Fruit fly (Drosophila melanogaster) whole organism, prepupa: ENCODE data around the gene Cftr.

Experiments
- CG10631 ChIP-seq: fragments of 200-800 bp; sonication (Bioruptor generic); optimal IDR thresholded peaks from 2 replicates; lab custom pipeline; 2016; ENCODE audit warnings: missing biosample characterization, missing genetic modification characterization
- CG11294 ChIP-seq: fragments of 200-800 bp; sonication (Bioruptor generic); IDR thresholded peaks from 2 replicates; pipeline ENCODE4 v1.3.6; 2022; ENCODE audit warnings: missing biosample characterization, missing genetic modification characterization
- CG11762 ChIP-seq: fragments of 200-800 bp; sonication (Bioruptor generic); optimal IDR thresholded peaks from 3 replicates; lab custom pipeline; 2016; ENCODE audit warnings: missing biosample characterization, missing genetic modification characterization; ENCODE audit not compliant: insufficient read depth
- CG11902 ChIP-seq: fragments of 200-800 bp; sonication (Bioruptor generic); optimal IDR thresholded peaks from 3 replicates; lab custom pipeline; 2016; ENCODE audit warnings: missing biosample characterization, missing genetic modification characterization
- CG16779 ChIP-seq: fragments of 200-800 bp; sonication (Bioruptor generic); optimal IDR thresholded peaks from 3 replicates; lab custom pipeline; 2017; ENCODE audit warnings: missing biosample characterization, mild to moderate bottlenecking, missing genetic modification characterization
- CG31627 ChIP-seq: fragments of 200-800 bp; sonication (Bioruptor generic); optimal IDR thresholded peaks from 3 replicates; lab custom pipeline; 2016; ENCODE audit warnings: missing biosample characterization, missing genetic modification characterization
- CG32006 ChIP-seq: fragments of 200-800 bp; sonication (Bioruptor generic); optimal IDR thresholded peaks from 3 replicates; lab custom pipeline; 2017; ENCODE audit warnings: missing biosample characterization, mild to moderate bottlenecking, missing genetic modification characterization
- CG34406 ChIP-seq: fragments of 200-800 bp; sonication (Bioruptor generic); optimal IDR thresholded peaks from 3 replicates; lab custom pipeline; 2016; ENCODE audit warnings: missing biosample characterization, missing genetic modification characterization
- CG3919 ChIP-seq: fragments of 200-800 bp; sonication (Bioruptor generic); optimal IDR thresholded peaks from 3 replicates; lab custom pipeline; 2016; ENCODE audit warnings: missing biosample characterization, missing genetic modification characterization
- CG4318 ChIP-seq: fragments of 200-800 bp; sonication (Bioruptor generic); optimal IDR thresholded peaks from 3 replicates; lab custom pipeline; 2017; ENCODE audit warnings: missing biosample characterization, mild to moderate bottlenecking, missing genetic modification characterization
- CG6163 ChIP-seq: fragments of 200-800 bp; sonication (Bioruptor generic); IDR thresholded peaks from 3 replicates; pipeline ENCODE4 v1.3.6; 2022; ENCODE audit warnings: missing biosample characterization, missing genetic modification characterization
- CG6276 ChIP-seq: fragments of 200-800 bp; sonication (Bioruptor generic); optimal IDR thresholded peaks from 2 replicates; lab custom pipeline; 2017; ENCODE audit warnings: missing biosample characterization, mild to moderate bottlenecking, missing genetic modification characterization
- CG6792 ChIP-seq: fragments of 200-800 bp; sonication (Bioruptor generic); optimal IDR thresholded peaks from 3 replicates; lab custom pipeline; 2016; ENCODE audit warnings: missing biosample characterization, missing genetic modification characterization
- CG7368 ChIP-seq: fragments of 200-800 bp; sonication (Bioruptor generic); optimal IDR thresholded peaks from 3 replicates; lab custom pipeline; 2016; ENCODE audit warnings: missing biosample characterization, missing genetic modification characterization
- CG8119 ChIP-seq: fragments of 200-800 bp; sonication (Bioruptor generic); IDR thresholded peaks from 3 replicates; pipeline ENCODE4 v1.3.6; 2022; ENCODE audit warnings: missing biosample characterization, missing genetic modification characterization
- CG8319 ChIP-seq: fragments of 200-800 bp; sonication (Bioruptor generic); optimal IDR thresholded peaks from 3 replicates; lab custom pipeline; 2016; ENCODE audit warnings: missing biosample characterization, missing genetic modification characterization
- CG8632 ChIP-seq: fragments of 200-800 bp; sonication (Bioruptor generic); optimal IDR thresholded peaks from 3 replicates; lab custom pipeline; 2016; ENCODE audit warnings: missing biosample characterization, missing genetic modification characterization
- CG9139 ChIP-seq: fragments of 200-800 bp; sonication (Bioruptor generic); optimal IDR thresholded peaks from 3 replicates; lab custom pipeline; 2017; ENCODE audit warnings: missing biosample characterization, mild to moderate bottlenecking, missing genetic modification characterization
- Ets21C ChIP-seq: fragments of 200-800 bp; sonication (Bioruptor generic); optimal IDR thresholded peaks from 3 replicates; lab custom pipeline; 2016; ENCODE audit warnings: missing biosample characterization, missing genetic modification characterization
- Ets96B ChIP-seq: fragments of 200-800 bp; optimal IDR thresholded peaks from 2 replicates; lab custom pipeline; 2019; ENCODE audit warnings: missing biosample characterization, mild to moderate bottlenecking, missing genetic modification characterization, moderate library complexity
- Hr38 ChIP-seq: sonication (Bioruptor generic); optimal IDR thresholded peaks from 2 replicates; lab custom pipeline; 2016; ENCODE audit warnings: missing biosample characterization, missing genetic modification characterization
- Hr39 ChIP-seq: fragments of 200-800 bp; sonication (Bioruptor generic); optimal IDR thresholded peaks from 2 replicates; lab custom pipeline; 2016; ENCODE audit warnings: missing biosample characterization, missing genetic modification characterization
- Lpt ChIP-seq: fragments of 200-800 bp; sonication (Bioruptor generic); optimal IDR thresholded peaks from 3 replicates; lab custom pipeline; 2016; ENCODE audit warnings: missing biosample characterization, missing genetic modification characterization
- Met ChIP-seq: fragments of 200-800 bp; sonication (Bioruptor generic); optimal IDR thresholded peaks from 3 replicates; lab custom pipeline; 2016; ENCODE audit warnings: missing biosample characterization, missing genetic modification characterization
- OdsH ChIP-seq: fragments of 200-800 bp; sonication (Bioruptor generic); optimal IDR thresholded peaks from 3 replicates; lab custom pipeline; 2016; ENCODE audit warnings: missing biosample characterization, missing genetic modification characterization
- Smox ChIP-seq: fragments of 200-800 bp; sonication (Bioruptor generic); optimal IDR thresholded peaks from 3 replicates; lab custom pipeline; 2016; ENCODE audit warnings: missing biosample characterization, missing genetic modification characterization
- Sox102F ChIP-seq: fragments of 200-800 bp; sonication (Bioruptor generic); optimal IDR thresholded peaks from 2 replicates; lab custom pipeline; 2016; ENCODE audit warnings: missing biosample characterization, mild to moderate bottlenecking, missing genetic modification characterization
- Sox14 ChIP-seq: fragments of 200-800 bp; sonication (Bioruptor generic); optimal IDR thresholded peaks from 3 replicates; lab custom pipeline; 2016; ENCODE audit warnings: missing biosample characterization, missing genetic modification characterization
- Sox15 ChIP-seq: fragments of 200-800 bp; sonication (Bioruptor generic); optimal IDR thresholded peaks from 3 replicates; lab custom pipeline; 2016; ENCODE audit warnings: missing biosample characterization, missing genetic modification characterization
- achi ChIP-seq: fragments of 200-800 bp; sonication (Bioruptor generic); optimal IDR thresholded peaks from 3 replicates; lab custom pipeline; 2016; ENCODE audit warnings: missing biosample characterization, missing genetic modification characterization
- acj6 ChIP-seq: fragments of 200-800 bp; sonication (Bioruptor generic); optimal IDR thresholded peaks from 3 replicates; lab custom pipeline; 2016; ENCODE audit warnings: missing biosample characterization, missing genetic modification characterization
- dac ChIP-seq: fragments of 200-800 bp; sonication (Bioruptor generic); optimal IDR thresholded peaks from 2 replicates; lab custom pipeline; 2017; ENCODE audit warnings: missing biosample characterization, mild to moderate bottlenecking, missing genetic modification characterization
- dsx ChIP-seq: fragments of 200-800 bp; optimal IDR thresholded peaks from 3 replicates; lab custom pipeline; 2019; ENCODE audit warnings: missing biosample characterization, mild to moderate bottlenecking, missing genetic modification characterization, moderate library complexity; ENCODE audit not compliant: poor library complexity, severe bottlenecking
- eg ChIP-seq: fragments of 200-800 bp; sonication (Bioruptor generic); IDR thresholded peaks from 3 replicates; pipeline ENCODE4 v1.3.6; 2022; ENCODE audit warnings: missing biosample characterization, missing genetic modification characterization
- esn ChIP-seq: fragments of 200-800 bp; sonication (Bioruptor generic); optimal IDR thresholded peaks from 2 replicates; lab custom pipeline; 2016; ENCODE audit warnings: missing biosample characterization, mild to moderate bottlenecking, missing genetic modification characterization, moderate library complexity
- fd59A ChIP-seq: fragments of 200-800 bp; sonication (Bioruptor generic); optimal IDR thresholded peaks from 2 replicates; lab custom pipeline; 2017; ENCODE audit warnings: missing biosample characterization, mild to moderate bottlenecking, missing genetic modification characterization, missing genetic modification reagents
- fd85E ChIP-seq: fragments of 200-800 bp; sonication (Bioruptor generic); optimal IDR thresholded peaks from 3 replicates; lab custom pipeline; 2016; ENCODE audit warnings: missing biosample characterization, missing genetic modification characterization
- fkh ChIP-seq: fragments of 200-800 bp; sonication (Bioruptor generic); optimal IDR thresholded peaks from 3 replicates; lab custom pipeline; 2017; ENCODE audit warnings: missing biosample characterization, mild to moderate bottlenecking, missing genetic modification characterization, moderate library complexity
- lz ChIP-seq: fragments of 200-800 bp; sonication (Bioruptor generic); optimal IDR thresholded peaks from 3 replicates; lab custom pipeline; 2016; ENCODE audit warnings: missing biosample characterization, missing genetic modification characterization
- pdm3 ChIP-seq: fragments of 200-800 bp; sonication (Bioruptor generic); optimal IDR thresholded peaks from 3 replicates; lab custom pipeline; 2016; ENCODE audit warnings: missing biosample characterization, missing genetic modification characterization
- salr ChIP-seq, 2 experiments: fragments of 200-800 bp; sonication (Bioruptor generic); optimal IDR thresholded peaks; 3 replicates each; lab custom pipeline; 2016 to 2018; ENCODE audit warnings: missing biosample characterization in 2 of 2, missing genetic modification characterization in 2 of 2, mild to moderate bottlenecking in 1 of 2
- spab ChIP-seq: fragments of 200-800 bp; sonication (Bioruptor generic); optimal IDR thresholded peaks from 2 replicates; lab custom pipeline; 2017; ENCODE audit warnings: missing biosample characterization, mild to moderate bottlenecking, missing genetic modification characterization, missing genetic modification reagents
- ss ChIP-seq, 2 experiments: fragments of 200-800 bp; sonication (Bioruptor generic); optimal IDR thresholded peaks; 2 replicates in 1 of 2; 3 replicates in 1 of 2; lab custom pipeline; 2017 to 2018; ENCODE audit warnings: mild to moderate bottlenecking in 2 of 2, missing biosample characterization in 2 of 2, missing genetic modification characterization in 2 of 2, moderate library complexity in 1 of 2
- topi ChIP-seq: fragments of 200-800 bp; sonication (Bioruptor generic); optimal IDR thresholded peaks from 3 replicates; lab custom pipeline; 2016; ENCODE audit warnings: missing biosample characterization, missing genetic modification characterization
- vri ChIP-seq: fragments of 200-800 bp; sonication (Bioruptor generic); optimal IDR thresholded peaks from 3 replicates; lab custom pipeline; 2016; ENCODE audit warnings: missing biosample characterization, mild to moderate bottlenecking, missing genetic modification characterization

Cftr gene

dm6 chr3R:24514652-24515328, 28.9 kb downstream of the Cftr start, which contains the start of the genes nAChRbeta2 and DZIP1:
TSS of gene nAChRbeta2 (minus strand) at chr3R:24515106.
TSS of gene DZIP1 (plus strand) at chr3R:24515278.
- peak; percentile 47 for TF ChIP-seq achi (GFP tag; lab: Kevin White, UChicago)
- TF ChIP-seq CG6276 (GFP tag; lab: Kevin White, UChicago) = no peak
- no peak for TF ChIP-seq eg (GFP tag; lab: Robert Waterston, UW)

dm6 chr3R:24503627-24504026, 40.1 kb downstream of the Cftr start:
- TF ChIP-seq CG11902 (GFP tag; lab: Kevin White, UChicago) (no peak), CG8119 (GFP tag; lab: Robert Waterston, UW) (no peak), CG8319 (GFP tag; lab: Kevin White, UChicago) (no peak), vri (GFP tag; lab: Kevin White, UChicago) (no peak), CG32006 (GFP tag; lab: Kevin White, UChicago) (no peak), CG34406 (no peak)
- TF ChIP-seq, all 60 proteins: peak for 0

dm6 chr3R:24496084-24496483, 47.6 kb downstream of the Cftr start:
- TF ChIP-seq CG8319 (GFP tag; lab: Kevin White, UChicago) (peak; percentile 6), fd59A (GFP tag; lab: Kevin White, UChicago) (peak; percentile 48), CG8632 (GFP tag; lab: Kevin White, UChicago) (peak; percentile 36), Ets21C (peak; percentile 22), spab (GFP tag; lab: Kevin White, UChicago) (peak; percentile 50), Lpt (GFP tag; lab: Kevin White, UChicago) (no peak), CG9139 (GFP tag; lab: Kevin White, UChicago) (no peak), Smox (GFP tag; lab: Kevin White, UChicago) (peak; percentile 36), CG16779 (peak; percentile 19), Sox102F (GFP tag; lab: Kevin White, UChicago) (no peak), acj6 (GFP tag; lab: Kevin White, UChicago) (peak; percentile 55), fd85E (GFP tag; lab: Kevin White, UChicago) (no peak), salr (GFP tag; optimal IDR thresholded peaks at IDR 0.05; lab: Kevin White, UChicago) (peak; percentile 20 to 35), CG3919 (GFP tag; lab: Kevin White, UChicago) (peak; percentile 61), CG6276 (GFP tag; lab: Kevin White, UChicago) (no peak), topi (peak; percentile 51), Sox15 (GFP tag; lab: Kevin White, UChicago) (no peak), ss (GFP tag; optimal IDR thresholded peaks at IDR 0.05; lab: Kevin White, UChicago) (peak in 1 of 2 experiments; percentile 55), OdsH (peak; percentile 49), pdm3 (GFP tag; lab: Kevin White, UChicago) (peak; percentile 47), CG31627 (peak; percentile 52), CG8119 (GFP tag; lab: Robert Waterston, UW) (peak; percentile 44; the same call in 1 of the 3 replicates), esn (no peak), fkh (GFP tag; lab: Kevin White, UChicago) (no peak), CG4318 (GFP tag; lab: Kevin White, UChicago) (no peak), dac (GFP tag; lab: Kevin White, UChicago) (no peak), CG11294 (GFP tag; lab: Robert Waterston, UW) (no peak), vri (GFP tag; lab: Kevin White, UChicago) (no peak), CG11762 (GFP tag; lab: Kevin White, UChicago) (no peak), eg (GFP tag; lab: Robert Waterston, UW) (peak; percentile 56; the same call in 1 of the 3 replicates), Hr38 (GFP tag; lab: Kevin White, UChicago) (no peak), Sox14 (GFP tag; lab: Kevin White, UChicago) (peak; percentile 29), Hr39 (GFP tag; lab: Kevin White, UChicago) (peak; percentile 43), lz (peak; percentile 40), CG32006 (GFP tag; lab: Kevin White, UChicago) (peak; percentile 44), CG6792 (GFP tag; lab: Kevin White, UChicago) (peak; percentile 48), CG10631 (GFP tag; lab: Kevin White, UChicago) (peak; percentile 45), dsx (GFP tag; lab: Kevin White, UChicago) (peak; percentile 24), Met (GFP tag; lab: Kevin White, UChicago) (peak; percentile 53), CG7368 (GFP tag; lab: Kevin White, UChicago) (peak; percentile 30), CG34406 (peak; percentile 34), Ets96B (tag; lab: Kevin White, UChicago) (no peak), CG6163 (GFP tag; lab: Robert Waterston, UW) (no peak)
